Fruit fly (Drosophila melanogaster) whole organism, pupa: ENCODE data around the gene Rtnl1.

Experiments
- CG12605 ChIP-seq: fragments of 200-800 bp; sonication (Bioruptor generic); IDR thresholded peaks from 2 replicates; pipeline ENCODE4 v1.3.6; 2022; ENCODE audit warnings: missing biosample characterization, missing genetic modification characterization
- CG13204 ChIP-seq: fragments of 200-800 bp; sonication (Bioruptor generic); optimal IDR thresholded peaks from 2 replicates; lab custom pipeline; 2018; ENCODE audit warnings: missing biosample characterization, mild to moderate bottlenecking, missing genetic modification characterization, moderate library complexity
- CG15710 ChIP-seq: fragments of 200-800 bp; sonication (Bioruptor generic); optimal IDR thresholded peaks from 2 replicates; lab custom pipeline; 2018; ENCODE audit warnings: missing biosample characterization, mild to moderate bottlenecking, missing genetic modification characterization, moderate library complexity
- CG17806 ChIP-seq: fragments of 200-800 bp; sonication (Bioruptor generic); optimal IDR thresholded peaks from 2 replicates; lab custom pipeline; 2018; ENCODE audit warnings: missing biosample characterization, mild to moderate bottlenecking, missing genetic modification characterization, moderate library complexity
- CG32121 ChIP-seq: fragments of 200-800 bp; sonication (Bioruptor generic); IDR thresholded peaks from 2 replicates; pipeline ENCODE4 v1.3.6; 2022; ENCODE audit warnings: missing biosample characterization, missing genetic modification characterization
- CG34367 ChIP-seq: fragments of 200-800 bp; sonication (Bioruptor generic); optimal IDR thresholded peaks from 2 replicates; lab custom pipeline; 2018; ENCODE audit warnings: missing biosample characterization, mild to moderate bottlenecking, missing genetic modification characterization
- CG4496 ChIP-seq: fragments of 200-800 bp; sonication (Bioruptor generic); IDR thresholded peaks from 3 replicates; pipeline ENCODE4 v1.3.6; 2022; ENCODE audit warnings: missing biosample characterization, missing genetic modification characterization
- CG8159 ChIP-seq: fragments of 200-800 bp; sonication (Bioruptor generic); optimal IDR thresholded peaks from 3 replicates; lab custom pipeline; 2018; ENCODE audit warnings: missing biosample characterization, mild to moderate bottlenecking, missing genetic modification characterization, moderate library complexity
- EcR ChIP-seq: fragments of 200-800 bp; sonication (Bioruptor generic); optimal IDR thresholded peaks from 3 replicates; lab custom pipeline; 2019; ENCODE audit warnings: missing biosample characterization, missing genetic modification characterization, mild to moderate bottlenecking, moderate library complexity, missing genetic modification reagents
- Ets98B ChIP-seq: fragments of 200-800 bp; sonication (Bioruptor generic); IDR thresholded peaks from 2 replicates; pipeline ENCODE4 v1.3.6; 2022; ENCODE audit warnings: missing biosample characterization, missing genetic modification characterization
- Snoo ChIP-seq: fragments of 200-800 bp; sonication (Bioruptor generic); optimal IDR thresholded peaks from 3 replicates; lab custom pipeline; 2017; ENCODE audit warnings: missing biosample characterization, mild to moderate bottlenecking, missing genetic modification characterization, inconsistent platforms
- gl ChIP-seq: fragments of 200-800 bp; sonication (Bioruptor generic); optimal IDR thresholded peaks from 2 replicates; lab custom pipeline; 2018; ENCODE audit warnings: missing biosample characterization, mild to moderate bottlenecking, missing genetic modification characterization
- rn ChIP-seq: fragments of 200-800 bp; sonication (Bioruptor generic); IDR thresholded peaks from 2 replicates; pipeline ENCODE4 v1.3.6; 2022; ENCODE audit warnings: missing biosample characterization, missing genetic modification characterization

DNA sequence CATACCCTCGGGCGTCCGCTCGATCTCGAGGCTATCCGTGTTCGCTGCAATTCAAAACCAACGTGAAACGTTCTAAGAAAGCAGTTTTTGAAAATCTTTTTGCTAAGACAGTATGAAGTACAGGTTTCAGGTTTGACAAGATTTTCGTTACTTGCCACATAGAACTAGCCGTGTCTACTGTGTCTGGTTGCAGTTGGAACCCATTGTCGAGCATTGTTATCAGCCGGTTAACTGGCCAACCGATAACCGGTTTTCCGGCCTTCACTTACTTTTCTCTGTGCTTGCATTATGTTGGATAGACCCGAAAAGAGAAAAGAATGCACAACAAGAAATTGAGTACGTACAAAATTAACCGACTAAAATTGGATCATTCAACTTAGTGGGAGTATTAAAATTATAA lies 40.5 kb upstream of the Rtnl1 start:
- TF ChIP-seq CG34367 (tag; lab: Kevin White, UChicago) (no peak), CG15710 (tag; lab: Kevin White, UChicago) (no peak), gl (tag; lab: Kevin White, UChicago) (no peak), Snoo (tag; lab: Kevin White, UChicago) (no peak), Ets98B (no peak), CG32121 (no peak), CG8159 (no peak), EcR (GFP tag; lab: Kevin White, UChicago) (peak; percentile 51), rn (GFP tag; lab: Robert Waterston, UW) (no peak), CG4496 (GFP tag; lab: Robert Waterston, UW) (peak; percentile 50; the same call in 1 of the 3 replicates), CG12605 (no peak), CG17806 (tag; lab: Kevin White, UChicago) (no peak), CG13204 (GFP tag; lab: Kevin White, UChicago) (no peak)
